Fruit fly (Drosophila melanogaster) whole organism, embryonic: ENCODE results near the gene CG8379.

ENCODE experiments used
- Adf1 ChIP-seq: fragments of 200-800 bp; sonication (Bioruptor generic); IDR thresholded peaks from 2 replicates; pipeline ENCODE4 v1.3.6; 2022; ENCODE audit warnings: missing biosample characterization, missing genetic modification characterization
- Atf-2 ChIP-seq: fragments of 200-800 bp; sonication (Bioruptor generic); optimal IDR thresholded peaks from 2 replicates; lab custom pipeline; 2016; ENCODE audit warnings: missing biosample characterization, missing genetic modification characterization
- B-H1 ChIP-seq: fragments of 200-800 bp; sonication (Bioruptor generic); IDR thresholded peaks from 3 replicates; pipeline ENCODE4 v1.3.6; 2022; ENCODE audit warnings: missing biosample characterization, missing genetic modification characterization
- B-H2 ChIP-seq: fragments of 200-800 bp; sonication (Bioruptor generic); optimal IDR thresholded peaks from 2 replicates; lab custom pipeline; 2018; ENCODE audit warnings: missing biosample characterization, mild to moderate bottlenecking, missing genetic modification characterization
- C15 ChIP-seq: fragments of 200-800 bp; sonication (Bioruptor generic); IDR thresholded peaks from 3 replicates; pipeline ENCODE4 v1.3.6; 2022; ENCODE audit warnings: missing biosample characterization, missing genetic modification characterization
- CG10959 ChIP-seq: fragments of 200-800 bp; sonication (Bioruptor generic); IDR thresholded peaks from 2 replicates; pipeline ENCODE4 v1.3.6; 2022; ENCODE audit warnings: missing biosample characterization, missing genetic modification characterization
- CG11696 ChIP-seq: fragments of 200-800 bp; sonication (Bioruptor generic); IDR thresholded peaks from 2 replicates; pipeline ENCODE4 v1.3.6; 2022; ENCODE audit warnings: missing biosample characterization, missing genetic modification characterization
- CG12236 ChIP-seq: fragments of 200-800 bp; sonication (Bioruptor generic); optimal IDR thresholded peaks from 2 replicates; lab custom pipeline; 2016; ENCODE audit warnings: missing biosample characterization, missing genetic modification characterization
- CG12659 ChIP-seq: fragments of 200-800 bp; sonication (Bioruptor generic); optimal IDR thresholded peaks from 3 replicates; lab custom pipeline; 2017; ENCODE audit warnings: mild to moderate bottlenecking, missing biosample characterization, missing genetic modification reagents, missing genetic modification characterization
- CG13123 ChIP-seq: fragments of 200-800 bp; sonication (Bioruptor generic); optimal IDR thresholded peaks from 2 replicates; lab custom pipeline; 2016; ENCODE audit warnings: missing biosample characterization, missing genetic modification characterization
- CG15601 ChIP-seq: fragments of 200-800 bp; sonication (Bioruptor generic); optimal IDR thresholded peaks from 3 replicates; lab custom pipeline; 2019; ENCODE audit warnings: missing biosample characterization, mild to moderate bottlenecking, missing genetic modification characterization, moderate library complexity
- CG17829 ChIP-seq: fragments of 200-800 bp; optimal IDR thresholded peaks from 2 replicates; lab custom pipeline; 2019; ENCODE audit warnings: missing biosample characterization, mild to moderate bottlenecking, missing genetic modification characterization, moderate library complexity
- CG2712 ChIP-seq: fragments of 200-800 bp; optimal IDR thresholded peaks from 3 replicates; lab custom pipeline; 2019; ENCODE audit warnings: missing biosample characterization, mild to moderate bottlenecking, missing genetic modification characterization, moderate library complexity
- CG3065 ChIP-seq: fragments of 200-800 bp; sonication (Bioruptor generic); optimal IDR thresholded peaks from 2 replicates; lab custom pipeline; 2016; ENCODE audit warnings: missing biosample characterization, missing genetic modification characterization
- CG3726 ChIP-seq: fragments of 200-800 bp; sonication (Bioruptor generic); IDR thresholded peaks from 3 replicates; pipeline ENCODE4, ENCODE4 v1.3.6; 2022; ENCODE audit warnings: missing biosample characterization, missing genetic modification characterization
- CG6254 ChIP-seq: fragments of 200-800 bp; sonication (Bioruptor generic); optimal IDR thresholded peaks from 3 replicates; lab custom pipeline; 2017; ENCODE audit warnings: mild to moderate bottlenecking, missing biosample characterization, missing genetic modification reagents, missing genetic modification characterization
- CG9215 ChIP-seq: fragments of 200-800 bp; sonication (Bioruptor generic); IDR thresholded peaks from 2 replicates; pipeline ENCODE4 v1.3.6; 2022; ENCODE audit warnings: missing biosample characterization, missing genetic modification characterization
- CG9727 ChIP-seq: fragments of 200-800 bp; sonication (Bioruptor generic); optimal IDR thresholded peaks from 3 replicates; lab custom pipeline; 2017; ENCODE audit warnings: missing biosample characterization, mild to moderate bottlenecking, missing genetic modification characterization
- CHES-1-like ChIP-seq: fragments of 200-800 bp; sonication (Bioruptor generic); optimal IDR thresholded peaks from 2 replicates; lab custom pipeline; 2016; ENCODE audit warnings: missing biosample characterization, missing genetic modification characterization
- E2f2 ChIP-seq: fragments of 200-800 bp; sonication (Bioruptor generic); IDR thresholded peaks from 2 replicates; pipeline ENCODE4 v1.3.6; 2022; ENCODE audit warnings: missing biosample characterization, missing genetic modification characterization
- ERR ChIP-seq: fragments of 200-800 bp; sonication (Bioruptor generic); optimal IDR thresholded peaks from 2 replicates; lab custom pipeline; 2016; ENCODE audit warnings: missing biosample characterization, missing genetic modification characterization
- H15 ChIP-seq: fragments of 200-800 bp; sonication (Bioruptor generic); IDR thresholded peaks from 3 replicates; pipeline ENCODE4 v1.3.6; 2022; ENCODE audit warnings: missing biosample characterization, missing genetic modification characterization
- HLH54F ChIP-seq: fragments of 200-800 bp; sonication (Bioruptor generic); optimal IDR thresholded peaks from 3 replicates; lab custom pipeline; 2016; ENCODE audit warnings: missing biosample characterization, missing genetic modification characterization
- Hmx ChIP-seq: fragments of 200-800 bp; sonication (Bioruptor generic); optimal IDR thresholded peaks from 2 replicates; lab custom pipeline; 2016; ENCODE audit warnings: missing biosample characterization, missing genetic modification characterization
- Hr78 ChIP-seq, 2 experiments: fragments of 200-800 bp in 1 of 2; fragments of >200 bp in 1 of 2; sonication (Bioruptor generic) in 1 of 2; optimal IDR thresholded peaks; 2 replicates each; lab custom pipeline; 2017 to 2019; ENCODE audit warnings: missing biosample characterization in 2 of 2, missing genetic modification characterization in 2 of 2, mild to moderate bottlenecking in 1 of 2, moderate library complexity in 1 of 2
- Lpt ChIP-seq: fragments of >200 bp; optimal IDR thresholded peaks from 2 replicates; lab custom pipeline; 2018; ENCODE audit warnings: missing biosample characterization, missing genetic modification characterization
- MESR4 ChIP-seq: fragments of 200-800 bp; sonication (Bioruptor generic); optimal IDR thresholded peaks from 2 replicates; lab custom pipeline; 2018; ENCODE audit warnings: missing biosample characterization, mild to moderate bottlenecking, missing genetic modification characterization, moderate library complexity
- Mrtf ChIP-seq: fragments of 200-800 bp; sonication (Bioruptor generic); IDR thresholded peaks from 3 replicates; pipeline ENCODE4 v1.3.6; 2022; ENCODE audit warnings: missing biosample characterization, missing genetic modification characterization
- Neu2 ChIP-seq: fragments of 200-800 bp; sonication (Bioruptor generic); optimal IDR thresholded peaks from 3 replicates; lab custom pipeline; 2016; ENCODE audit warnings: missing biosample characterization, missing genetic modification characterization, borderline replicate concordance
- Nf-YC ChIP-seq: fragments of 200-800 bp; optimal IDR thresholded peaks from 3 replicates; lab custom pipeline; 2019; ENCODE audit warnings: missing biosample characterization, mild to moderate bottlenecking, missing genetic modification characterization, moderate library complexity
- Ravus ChIP-seq: fragments of 200-800 bp; sonication (Bioruptor generic); IDR thresholded peaks from 2 replicates; pipeline ENCODE4 v1.3.6; 2022; ENCODE audit warnings: missing biosample characterization, missing genetic modification characterization
- Six4 ChIP-seq: fragments of 200-800 bp; sonication (Bioruptor generic); optimal IDR thresholded peaks from 2 replicates; lab custom pipeline; 2016; ENCODE audit warnings: missing biosample characterization, missing genetic modification characterization
- cato ChIP-seq: fragments of 200-800 bp; sonication (Bioruptor generic); optimal IDR thresholded peaks from 2 replicates; lab custom pipeline; 2016; ENCODE audit warnings: missing biosample characterization, missing genetic modification characterization, borderline replicate concordance
- crp ChIP-seq, 2 experiments: fragments of 200-800 bp; sonication (Bioruptor generic); optimal IDR thresholded peaks; 2 replicates in 1 of 2; 3 replicates in 1 of 2; lab custom pipeline; 2017; ENCODE audit warnings: missing biosample characterization in 2 of 2, missing genetic modification characterization in 2 of 2, mild to moderate bottlenecking in 1 of 2, moderate library complexity in 1 of 2
- dysf ChIP-seq: fragments of 200-800 bp; sonication (Bioruptor generic); IDR thresholded peaks from 3 replicates; pipeline ENCODE4 v1.3.6; 2022; ENCODE audit warnings: missing biosample characterization, missing genetic modification characterization
- emc ChIP-seq: fragments of 200-800 bp; sonication (Bioruptor generic); optimal IDR thresholded peaks from 2 replicates; lab custom pipeline; 2016; ENCODE audit warnings: missing biosample characterization, missing genetic modification characterization
- ewg ChIP-seq: fragments of 200-800 bp; sonication (Bioruptor generic); optimal IDR thresholded peaks from 3 replicates; lab custom pipeline; 2017; ENCODE audit warnings: mild to moderate bottlenecking, missing biosample characterization, missing genetic modification reagents, missing genetic modification characterization
- gro ChIP-seq: fragments of 200-800 bp; sonication (Bioruptor generic); optimal IDR thresholded peaks from 2 replicates; lab custom pipeline; 2016; ENCODE audit warnings: missing biosample characterization, missing genetic modification characterization
- insv ChIP-seq, 2 experiments: fragments of 200-800 bp; sonication (Bioruptor generic); optimal IDR thresholded peaks; 3 replicates each; lab custom pipeline; 2016 to 2018; ENCODE audit warnings: missing biosample characterization in 2 of 2, missing genetic modification characterization in 2 of 2
- inv ChIP-seq: fragments of 200-800 bp; sonication (Bioruptor generic); IDR thresholded peaks from 2 replicates; pipeline ENCODE4 v1.3.6; 2022; ENCODE audit warnings: missing biosample characterization, missing genetic modification characterization; ENCODE audit not compliant: partially characterized antibody
- luna ChIP-seq: fragments of 200-800 bp; sonication (Bioruptor generic); optimal IDR thresholded peaks from 2 replicates; lab custom pipeline; 2016; ENCODE audit warnings: missing biosample characterization, missing genetic modification characterization
- maf-S ChIP-seq: fragments of 200-800 bp; sonication (Bioruptor generic); optimal IDR thresholded peaks from 2 replicates; lab custom pipeline; 2016; ENCODE audit warnings: missing biosample characterization, missing genetic modification characterization
- nerfin-1 ChIP-seq: fragments of 200-800 bp; sonication (Bioruptor generic); optimal IDR thresholded peaks from 3 replicates; lab custom pipeline; 2019; ENCODE audit warnings: missing biosample characterization, mild to moderate bottlenecking, missing genetic modification characterization, moderate library complexity
- nom ChIP-seq: fragments of 200-800 bp; sonication (Bioruptor generic); optimal IDR thresholded peaks from 2 replicates; lab custom pipeline; 2017; ENCODE audit warnings: missing biosample characterization, missing genetic modification characterization, mild to moderate bottlenecking, moderate library complexity, missing genetic modification reagents
- pfk ChIP-seq: fragments of 200-800 bp; sonication (Bioruptor generic); optimal IDR thresholded peaks from 2 replicates; lab custom pipeline; 2018; ENCODE audit warnings: missing biosample characterization, mild to moderate bottlenecking, missing genetic modification characterization, moderate library complexity
- phol ChIP-seq: fragments of 200-800 bp; sonication (Bioruptor generic); optimal IDR thresholded peaks from 3 replicates; lab custom pipeline; 2018; ENCODE audit warnings: missing biosample characterization, mild to moderate bottlenecking, missing genetic modification characterization, moderate library complexity
- tll ChIP-seq, 2 experiments: fragments of 200-800 bp in 1 of 2; fragments of >200 bp in 1 of 2; sonication (Bioruptor generic) in 1 of 2; optimal IDR thresholded peaks; 2 replicates each; lab custom pipeline; 2017 to 2019; ENCODE audit warnings: missing biosample characterization in 2 of 2, missing genetic modification characterization in 2 of 2, mild to moderate bottlenecking in 1 of 2, moderate library complexity in 1 of 2
- vnd ChIP-seq: fragments of 200-800 bp; sonication (Bioruptor generic); IDR thresholded peaks from 3 replicates; pipeline ENCODE4 v1.3.6; 2022; ENCODE audit warnings: missing biosample characterization, missing genetic modification characterization; ENCODE audit not compliant: partially characterized antibody
- wdn ChIP-seq: fragments of 200-800 bp; sonication (Bioruptor generic); IDR thresholded peaks from 2 replicates; pipeline ENCODE4 v1.3.6; 2022; ENCODE audit warnings: missing biosample characterization, missing genetic modification characterization

The CG8379 gene

dm6 chr3R:8820428-8820912 lies 3.7 kb upstream of the CG8379 start, which contains the start of gene aqz (continued):
- TF ChIP-seq Ravus (GFP tag; lab: Robert Waterston, UW) (no peak), B-H2 (GFP tag; lab: Kevin White, UChicago) (peak; percentile 74), nom (peak; percentile 63), CG6254 (GFP tag; lab: Kevin White, UChicago) (peak; percentile 8), C15 (GFP tag; lab: Robert Waterston, UW) (0 out of 3 replicates have a peak, but pooled peaks have one; percentile 34), tll (GFP tag; optimal IDR thresholded peaks at IDR 0.05; lab: Kevin White, UChicago) (peak in 1 of 2 experiments; percentile 6), CG3065 (GFP tag; lab: Kevin White, UChicago) (peak; percentile 39), Mrtf (GFP tag; lab: Robert Waterston, UW) (no peak; the same call in 1 of the 3 replicates), CG2712 (tag; lab: Kevin White, UChicago) (peak; percentile 67), wdn (GFP tag; lab: Robert Waterston, UW) (peak; percentile 42), gro (GFP tag; lab: Kevin White, UChicago) (peak; percentile 72), dysf (GFP tag; lab: Robert Waterston, UW) (peak; percentile 59; the same call in 1 of the 3 replicates), Hr78 (GFP tag; optimal IDR thresholded peaks at IDR 0.05; lab: Kevin White, UChicago) (no peak), CG3726 (GFP tag; lab: Robert Waterston, UW) (no peak), Adf1 (GFP tag; lab: Robert Waterston, UW) (peak; percentile 68; the same call in 1 of the 2 replicates), CG9215 (peak; percentile 100), Six4 (GFP tag; lab: Kevin White, UChicago) (no peak), MESR4 (GFP tag; lab: Kevin White, UChicago) (peak; percentile 76), Neu2 (GFP tag; lab: Kevin White, UChicago) (peak; percentile 91), insv (GFP tag; optimal IDR thresholded peaks at IDR 0.05; lab: Kevin White, UChicago) (peak in 1 of 2 experiments; percentile 64), inv (peak; percentile 44; the same call in 1 of the 2 replicates), vnd (GFP tag; lab: Robert Waterston, UW) (peak; percentile 19; the same call in 1 of the 3 replicates), ERR (GFP tag; lab: Kevin White, UChicago) (peak; percentile 73), CG9727 (peak; percentile 41), Nf-YC (peak; percentile 72), ewg (GFP tag; lab: Kevin White, UChicago) (peak; percentile 98), Lpt (GFP tag; lab: Kevin White, UChicago) (no peak), CG13123 (GFP tag; lab: Kevin White, UChicago) (no peak), CG11696 (GFP tag; lab: Robert Waterston, UW) (peak; percentile 45; the same call in 1 of the 2 replicates), CG12236 (GFP tag; lab: Kevin White, UChicago) (peak; percentile 21), luna (GFP tag; lab: Kevin White, UChicago) (peak; percentile 40), Hmx (GFP tag; lab: Kevin White, UChicago) (no peak), crp (GFP tag; optimal IDR thresholded peaks at IDR 0.05; lab: Kevin White, UChicago) (peak in 1 of 2 experiments; percentile 51), CG12659 (GFP tag; lab: Kevin White, UChicago) (peak; percentile 73), CG17829 (tag; lab: Kevin White, UChicago) (peak; percentile 77), E2f2 (GFP tag; lab: Robert Waterston, UW) (peak; percentile 82), CG10959 (GFP tag; lab: Robert Waterston, UW) (no peak; the same call in 1 of the 2 replicates), nerfin-1 (tag; lab: Kevin White, UChicago) (peak; percentile 46), Atf-2 (GFP tag; lab: Kevin White, UChicago) (peak; percentile 48), cato (GFP tag; lab: Kevin White, UChicago) (no peak), B-H1 (GFP tag; lab: Robert Waterston, UW) (peak; percentile 21; the same call in 1 of the 3 replicates), HLH54F (peak; percentile 72), CHES-1-like (GFP tag; lab: Kevin White, UChicago) (peak; percentile 73), H15 (no peak; the same call in 2 of the 3 replicates), emc (GFP tag; lab: Kevin White, UChicago) (no peak), pfk (GFP tag; lab: Kevin White, UChicago) (peak; percentile 64), maf-S (GFP tag; lab: Kevin White, UChicago) (peak; percentile 74), CG15601 (peak; percentile 66), phol (tag; lab: Kevin White, UChicago) (peak; percentile 64)
